Fruit fly (Drosophila melanogaster): Measurements from ENCODE around the gene CG13014.

DNA sequence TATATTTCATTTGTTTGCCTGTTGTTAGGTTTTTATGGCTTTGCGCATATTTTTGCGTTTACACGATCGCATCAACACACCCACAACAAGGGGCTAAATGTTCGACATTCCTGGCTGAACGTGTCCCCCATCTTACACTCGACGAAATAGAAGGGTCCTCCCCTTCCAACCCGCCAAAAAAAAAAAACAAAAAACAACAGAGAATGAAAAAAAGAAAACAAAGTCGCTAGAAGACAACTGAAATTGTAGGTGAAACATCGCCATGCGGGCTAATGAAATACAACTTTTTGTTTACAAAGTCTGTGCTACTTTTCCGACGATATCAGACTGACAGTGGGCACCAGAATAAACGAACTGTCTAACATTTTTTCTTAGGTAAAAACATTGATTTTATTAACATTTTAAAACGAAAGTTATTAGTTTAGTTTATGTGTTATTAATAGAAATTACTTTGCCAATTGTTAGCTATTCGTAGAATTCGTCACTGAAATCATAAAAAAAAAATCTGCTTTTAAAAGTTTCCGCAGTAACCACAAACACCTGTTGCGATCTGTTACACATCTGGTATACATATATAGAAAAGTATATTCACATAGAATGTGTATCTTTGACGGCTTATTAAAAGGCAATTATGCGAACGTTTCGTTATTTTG is 17.0 kb upstream of the CG13014 start:
- no peak for TF ChIP-seq insv (optimal IDR thresholded peaks at IDR 0.05)
- no peak for TF ChIP-seq Myc (optimal IDR thresholded peaks at IDR 0.05)
- TF ChIP-seq h (optimal IDR thresholded peaks at IDR 0.05), result no peak
- no peak for TF ChIP-seq Sin3A (optimal IDR thresholded peaks at IDR 0.05)
- TF ChIP-seq ttk (optimal IDR thresholded peaks at IDR 0.05), result no peak
